Fruit fly (Drosophila melanogaster) Kc167 (cell line): ENCODE measurements around the gene knrl.

Source experiments
- Sin3A ChIP-seq: fragments of >200 bp; optimal IDR thresholded peaks from 2 replicates; lab custom pipeline; 2018; ENCODE audit warnings: missing external identifiers
- h ChIP-seq: fragments of >200 bp; optimal IDR thresholded peaks from 3 replicates; lab custom pipeline; 2018; ENCODE audit warnings: missing external identifiers
- insv ChIP-seq: fragments of >200 bp; optimal IDR thresholded peaks from 3 replicates; lab custom pipeline; 2018; ENCODE audit warnings: missing external identifiers
- psq ChIP-seq: fragments of >200 bp; optimal IDR thresholded peaks from 2 replicates; lab custom pipeline; 2017; ENCODE audit warnings: missing external identifiers
- ttk ChIP-seq: sonication (Bioruptor generic); optimal IDR thresholded peaks from 2 replicates; lab custom pipeline; 2017; ENCODE audit warnings: missing external identifiers

DNA sequence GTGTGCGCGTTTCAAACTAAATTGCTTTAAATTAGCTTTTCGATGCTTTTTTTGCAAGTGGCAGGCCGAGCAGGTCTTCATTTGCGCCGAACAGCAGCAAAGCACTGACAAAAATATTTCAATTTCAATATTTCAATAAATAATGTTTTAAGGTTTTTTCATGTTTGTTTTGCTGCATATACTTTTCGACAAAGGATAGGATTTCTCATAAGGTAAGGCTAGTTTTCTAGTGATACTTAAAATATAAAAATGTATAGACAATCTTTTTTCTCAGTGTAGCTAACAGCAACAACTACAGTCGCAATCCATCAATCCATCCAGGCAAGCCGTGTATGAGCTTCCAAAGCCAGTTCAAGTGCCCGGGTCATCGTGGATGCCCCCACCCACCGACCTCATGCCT, 31.9 kb downstream of the knrl start:
- TF ChIP-seq Sin3A (lab: Kevin White, UChicago) (no peak), h (lab: Kevin White, UChicago) (no peak), ttk (lab: Kevin White, UChicago) (no peak), psq (lab: Kevin White, UChicago) (no peak), insv (lab: Kevin White, UChicago) (no peak)
